Worm (Caenorhabditis elegans): Measurements from ENCODE around the gene C18A3.10.

C18A3.10 gene

DNA sequence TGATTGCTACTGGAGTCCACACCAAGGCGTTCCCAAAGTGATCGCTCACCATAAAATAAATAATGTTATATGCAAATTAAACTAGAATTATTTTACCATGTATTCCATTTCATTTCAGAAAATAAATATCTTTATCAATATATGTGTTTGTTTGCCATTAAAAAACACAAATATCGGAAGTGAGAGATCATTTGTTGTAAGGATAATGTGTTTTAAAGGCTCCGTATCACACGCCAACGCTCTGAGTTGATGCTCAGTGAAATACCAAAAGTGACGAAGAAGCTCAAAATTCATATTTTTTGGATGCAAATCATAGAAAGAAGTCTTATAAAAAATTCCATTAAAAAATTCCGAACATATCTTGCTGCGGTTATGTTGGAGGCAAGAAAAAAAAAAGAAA, 19.4 kb downstream of the C18A3.10 start:
- TF ChIP-seq aly-1 (tag; optimal IDR thresholded peaks at IDR 0.05) = no peak
- no peak for TF ChIP-seq scrt-1 (GFP tag; IDR thresholded peaks at IDR 0.05)
- TF ChIP-seq F13C5.2 (tag; optimal IDR thresholded peaks at IDR 0.05) = no peak
- TF ChIP-seq pes-1 (GFP tag; IDR thresholded peaks at IDR 0.05) = no peak
- no peak for TF ChIP-seq ama-1 (optimal IDR thresholded peaks at IDR 0.05)
- TF ChIP-seq tbx-11 (GFP tag; IDR thresholded peaks at IDR 0.05) = no peak
- no peak for TF ChIP-seq ets-7 (tag; optimal IDR thresholded peaks at IDR 0.05)
- TF ChIP-seq hnd-1 (tag; optimal IDR thresholded peaks at IDR 0.05) = no peak
- TF ChIP-seq sea-1 (GFP tag; conservative IDR thresholded peaks at IDR 0.05) = no peak
- no peak for TF ChIP-seq hmbx-1 (tag; optimal IDR thresholded peaks at IDR 0.05)
- TF ChIP-seq ceh-36 (tag; optimal IDR thresholded peaks at IDR 0.05) = no peak
- TF ChIP-seq tra-4 (tag; optimal IDR thresholded peaks at IDR 0.05) = no peak
- no peak for TF ChIP-seq tbx-37 (GFP tag; conservative IDR thresholded peaks at IDR 0.05)
- TF ChIP-seq flt-1 (GFP tag; IDR thresholded peaks at IDR 0.05) = no peak

DNA sequence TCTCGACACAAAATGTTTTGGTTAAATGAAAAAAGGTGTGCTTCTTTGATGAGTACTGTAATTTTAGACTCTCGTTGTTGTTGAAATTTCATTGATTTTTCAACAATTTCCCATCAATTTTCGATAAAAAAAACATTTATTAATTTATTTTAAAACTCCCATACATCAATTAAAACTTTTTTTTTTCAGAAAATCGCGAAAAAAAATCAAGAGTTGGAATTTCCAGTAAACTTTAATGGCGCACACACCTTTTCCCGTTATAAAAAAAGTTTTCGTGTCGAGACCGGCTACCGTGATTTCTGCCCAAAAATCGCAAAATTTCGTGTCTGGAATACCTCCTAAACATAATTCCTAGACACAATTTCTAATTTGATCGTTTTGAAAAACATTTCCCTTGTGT, 20.8 kb downstream of the C18A3.10 start, which contains the start of gene C25H3.14:
TSS of gene C25H3.14 (plus strand) at position 301 of the 400 bp plus-strand sequence.
- TF ChIP-seq B0310.2 (tag; optimal IDR thresholded peaks at IDR 0.05) (no peak), sea-1 (GFP tag; conservative IDR thresholded peaks at IDR 0.05) (no peak), F13C5.2 (tag; optimal IDR thresholded peaks at IDR 0.05) (no peak), ceh-36 (tag; optimal IDR thresholded peaks at IDR 0.05) (no peak), hmg-4 (GFP tag; optimal IDR thresholded peaks at IDR 0.05) (no peak), ceh-13 (GFP tag; optimal IDR thresholded peaks at IDR 0.05) (no peak), hmbx-1 (tag; optimal IDR thresholded peaks at IDR 0.05) (no peak), tra-4 (tag; optimal IDR thresholded peaks at IDR 0.05) (no peak), tbx-11 (GFP tag; IDR thresholded peaks at IDR 0.05) (no peak), flt-1 (GFP tag; IDR thresholded peaks at IDR 0.05) (no peak), scrt-1 (GFP tag; IDR thresholded peaks at IDR 0.05) (no peak), hnd-1 (tag; optimal IDR thresholded peaks at IDR 0.05) (no peak), tbx-37 (GFP tag; conservative IDR thresholded peaks at IDR 0.05) (no peak), pes-1 (GFP tag; IDR thresholded peaks at IDR 0.05) (no peak), ets-7 (tag; optimal IDR thresholded peaks at IDR 0.05) (no peak), aly-1 (tag; optimal IDR thresholded peaks at IDR 0.05) (no peak), ama-1 (optimal IDR thresholded peaks at IDR 0.05) (no peak)

DNA sequence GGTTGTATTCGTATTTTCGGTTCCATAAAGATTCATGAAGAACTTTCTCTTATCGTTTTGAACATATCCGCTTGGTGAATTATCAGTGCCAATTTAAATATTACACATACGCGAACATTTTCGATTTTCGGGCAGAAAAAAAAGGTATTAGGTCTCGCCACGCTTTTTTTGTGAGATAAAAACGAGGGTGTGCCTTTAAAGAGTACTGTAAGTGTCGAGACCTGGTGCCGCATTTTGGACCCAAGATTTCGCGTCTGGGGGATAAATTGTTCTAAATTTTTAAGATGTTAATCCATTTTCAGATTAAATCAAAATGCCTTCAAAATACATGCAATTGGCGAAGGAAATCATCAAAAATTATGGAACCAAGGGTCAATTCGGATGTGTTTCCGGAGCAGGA, 21.8 kb downstream of the C18A3.10 start, which contains the start of gene C25H3.3:
TSS of gene C25H3.3 (plus strand) at position 301 of the 400 bp plus-strand sequence.
- TF ChIP-seq scrt-1 (GFP tag; IDR thresholded peaks at IDR 0.05) (no peak), flt-1 (GFP tag; IDR thresholded peaks at IDR 0.05) (no peak), F13C5.2 (tag; optimal IDR thresholded peaks at IDR 0.05) (no peak), aly-1 (tag; optimal IDR thresholded peaks at IDR 0.05) (no peak), hmbx-1 (tag; optimal IDR thresholded peaks at IDR 0.05) (no peak), sea-1 (GFP tag; conservative IDR thresholded peaks at IDR 0.05) (no peak), tbx-37 (GFP tag; conservative IDR thresholded peaks at IDR 0.05) (no peak), pes-1 (GFP tag; IDR thresholded peaks at IDR 0.05) (no peak), tra-4 (tag; optimal IDR thresholded peaks at IDR 0.05) (no peak), hmg-4 (GFP tag; optimal IDR thresholded peaks at IDR 0.05) (no peak)

DNA sequence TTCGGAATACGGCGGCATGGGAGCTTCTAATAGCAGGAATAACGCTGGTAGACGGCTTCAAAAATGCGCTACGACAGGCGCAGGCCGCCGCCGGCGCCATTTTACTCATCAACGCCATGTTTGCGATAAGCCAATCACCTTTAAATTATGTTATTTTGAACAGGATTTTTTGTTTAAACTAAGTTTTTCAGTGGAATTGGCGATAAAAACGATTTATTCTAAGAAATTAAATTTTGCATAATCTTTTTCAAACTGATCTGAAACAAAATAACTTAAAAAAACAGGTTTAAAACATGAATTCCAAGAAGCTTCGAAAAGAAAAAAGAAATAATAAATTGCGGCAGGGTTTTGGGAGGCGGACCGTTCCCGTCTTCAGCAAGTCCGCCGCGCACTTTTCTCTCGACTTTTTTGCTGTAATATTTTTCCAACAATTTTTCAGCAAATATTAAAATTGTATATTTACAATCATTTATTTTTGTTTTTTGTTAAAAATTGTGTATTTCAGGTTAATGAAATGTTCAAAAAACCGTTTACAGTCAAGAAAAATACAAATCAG, 24.4 kb downstream of the C18A3.10 start, which contains the start of the genes ndub-5 and eif-2D:
TSS of gene ndub-5 (minus strand) at position 138 of the 556 bp plus-strand sequence.
TSS of gene eif-2D (plus strand) at position 506 of the 556 bp plus-strand sequence.
- no peak for TF ChIP-seq ceh-13 (GFP tag; optimal IDR thresholded peaks at IDR 0.05)
- peak; percentile 46 for TF ChIP-seq F13C5.2 (tag; optimal IDR thresholded peaks at IDR 0.05)
- TF ChIP-seq flt-1 (GFP tag; IDR thresholded peaks at IDR 0.05) = 0 out of 2 replicates have a peak, but pooled peaks have one; percentile 23

DNA sequence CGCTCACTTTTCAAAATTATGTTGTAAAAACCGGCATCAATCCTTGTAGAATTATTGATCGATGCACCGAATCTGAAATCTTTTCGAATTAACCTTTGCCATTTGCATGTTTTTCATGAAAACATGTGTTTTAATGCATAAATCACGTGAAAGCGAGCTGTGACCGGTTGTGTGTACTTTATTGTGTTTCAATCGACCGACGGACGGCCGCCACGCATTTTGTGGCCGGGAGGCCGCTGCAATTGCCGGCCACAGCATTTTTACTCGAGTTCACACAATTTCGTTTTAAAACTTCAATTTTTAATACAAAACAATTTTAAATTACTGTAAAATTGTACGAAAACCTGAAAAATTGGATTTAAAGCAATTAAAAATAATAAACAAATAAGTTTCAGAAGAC, 26.7 kb downstream of the C18A3.10 start, which contains the start of gene C25H3.11:
TSS of gene C25H3.11 (minus strand) at position 82 of the 400 bp plus-strand sequence.
- no peak for TF ChIP-seq ceh-36 (tag; optimal IDR thresholded peaks at IDR 0.05)
- TF ChIP-seq tbx-37 (GFP tag; conservative IDR thresholded peaks at IDR 0.05) = no peak
- TF ChIP-seq ets-7 (tag; optimal IDR thresholded peaks at IDR 0.05) = no peak
- TF ChIP-seq hmbx-1 (tag; optimal IDR thresholded peaks at IDR 0.05) = no peak
- TF ChIP-seq ama-1 (optimal IDR thresholded peaks at IDR 0.05) = no peak
- no peak for TF ChIP-seq F13C5.2 (tag; optimal IDR thresholded peaks at IDR 0.05)
- no peak for TF ChIP-seq B0310.2 (tag; optimal IDR thresholded peaks at IDR 0.05)
- TF ChIP-seq ceh-13 (GFP tag; optimal IDR thresholded peaks at IDR 0.05) = no peak
- no peak for TF ChIP-seq tbx-11 (GFP tag; IDR thresholded peaks at IDR 0.05)
- no peak for TF ChIP-seq tra-4 (tag; optimal IDR thresholded peaks at IDR 0.05)
- no peak for TF ChIP-seq scrt-1 (GFP tag; IDR thresholded peaks at IDR 0.05)

DNA sequence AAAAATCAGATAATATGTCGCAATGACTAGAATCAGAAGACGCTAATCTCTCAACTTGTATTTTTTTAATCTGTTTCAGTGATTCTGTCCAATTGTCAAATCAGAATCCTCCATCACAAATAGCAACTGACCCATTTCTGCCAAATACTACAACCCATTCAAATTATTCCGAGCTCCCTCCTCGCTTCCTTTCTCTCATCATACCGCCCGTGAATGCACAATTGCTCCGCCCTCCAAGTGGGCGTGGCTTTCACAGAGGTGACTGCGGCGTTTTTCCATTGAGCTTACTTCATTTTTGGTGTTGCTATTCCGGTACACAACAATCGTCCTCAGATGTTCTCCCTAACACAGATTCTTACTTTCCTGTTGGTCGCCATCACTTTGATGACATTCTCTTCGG, 34.9 kb downstream of the C18A3.10 start, which contains the start of gene flp-27:
TSS of gene flp-27 (plus strand) at position 301 of the 400 bp plus-strand sequence.
- TF ChIP-seq ama-1 (optimal IDR thresholded peaks at IDR 0.05) (no peak), ceh-13 (GFP tag; optimal IDR thresholded peaks at IDR 0.05) (no peak), tbx-37 (GFP tag; conservative IDR thresholded peaks at IDR 0.05) (no peak), flt-1 (GFP tag; IDR thresholded peaks at IDR 0.05) (no peak), pes-1 (GFP tag; IDR thresholded peaks at IDR 0.05) (no peak), sea-1 (GFP tag; conservative IDR thresholded peaks at IDR 0.05) (no peak), aly-1 (tag; optimal IDR thresholded peaks at IDR 0.05) (no peak), hmg-4 (GFP tag; optimal IDR thresholded peaks at IDR 0.05) (no peak), F13C5.2 (tag; optimal IDR thresholded peaks at IDR 0.05) (no peak), hmbx-1 (tag; optimal IDR thresholded peaks at IDR 0.05) (no peak), ets-7 (tag; optimal IDR thresholded peaks at IDR 0.05) (no peak), hnd-1 (tag; optimal IDR thresholded peaks at IDR 0.05) (no peak), ceh-36 (tag; optimal IDR thresholded peaks at IDR 0.05) (no peak), tra-4 (tag; optimal IDR thresholded peaks at IDR 0.05) (no peak), B0310.2 (tag; optimal IDR thresholded peaks at IDR 0.05) (no peak), scrt-1 (GFP tag; IDR thresholded peaks at IDR 0.05) (no peak), tbx-11 (GFP tag; IDR thresholded peaks at IDR 0.05) (no peak)

DNA sequence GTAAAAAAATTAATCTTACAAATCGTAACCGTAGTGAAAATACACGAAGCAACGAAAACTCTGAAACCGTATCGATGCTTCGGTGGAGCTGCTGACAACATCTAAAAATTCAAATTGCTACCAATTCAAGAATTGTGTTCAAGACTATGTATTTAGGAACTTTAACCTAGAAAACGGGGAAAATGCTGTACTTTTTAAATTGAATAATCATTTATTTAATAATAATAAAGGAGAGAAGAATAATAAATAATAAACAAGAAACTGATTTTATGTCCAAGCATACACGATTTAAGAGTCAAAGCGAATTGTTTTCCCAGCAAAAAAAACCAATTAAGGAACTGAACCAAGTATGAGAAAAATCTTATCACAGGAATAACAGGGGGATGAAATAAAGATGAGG, 46.1 kb downstream of the C18A3.10 start, which contains the start of gene C25H3.17:
TSS of gene C25H3.17 (minus strand) at position 101 of the 400 bp plus-strand sequence.
- no peak for TF ChIP-seq ama-1 (optimal IDR thresholded peaks at IDR 0.05)
